Worm (Caenorhabditis elegans) whole organism, midembryonic: ENCODE measurements around the gene gst-22.

Experiments used
- flt-1 ChIP-seq: fragments of 200-800 bp; sonication (Bioruptor generic); IDR thresholded peaks from 2 replicates; pipeline ENCODE4 v1.3.6; 2022; ENCODE audit warnings: missing genetic modification characterization, missing compliant biosample characterization
- klf-2 ChIP-seq: fragments of 200-800 bp; sonication (Bioruptor generic); conservative IDR thresholded peaks from 2 replicates; pipeline ENCODE4 v1.3.6; 2022; ENCODE audit warnings: missing genetic modification reagents, missing genetic modification characterization, missing compliant biosample characterization
- med-1 ChIP-seq: sonication (generic microtip); optimal IDR thresholded peaks from 2 replicates; lab custom pipeline; 2017; ENCODE audit warnings: missing genetic modification characterization, mild to moderate bottlenecking, missing compliant biosample characterization, antibody characterized with exemption, missing genetic modification reagents; ENCODE audit not compliant: insufficient read depth
- tab-1 ChIP-seq: fragments of 200-800 bp; sonication (Bioruptor generic); IDR thresholded peaks from 2 replicates; pipeline ENCODE4 v1.3.6; 2022; ENCODE audit warnings: missing genetic modification characterization, missing compliant biosample characterization

DNA sequence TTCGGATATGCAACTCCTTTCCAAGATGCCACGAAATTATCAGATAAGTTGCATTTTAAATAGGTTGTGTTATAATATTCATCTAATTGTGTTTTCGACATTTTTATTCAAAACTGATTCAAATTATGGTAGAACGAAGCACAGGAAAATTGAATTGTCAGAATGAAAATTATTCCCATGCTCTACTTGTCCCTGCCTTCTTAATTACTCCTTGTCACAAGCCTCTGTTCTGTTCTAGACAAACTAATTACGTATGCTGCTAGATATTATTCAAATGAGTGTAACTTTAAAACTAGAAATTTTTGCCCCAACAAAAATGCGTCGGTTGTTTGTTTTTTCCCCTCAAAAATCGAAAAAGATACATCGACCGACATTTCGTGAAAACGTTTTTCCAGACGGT is 12.0 kb upstream of the gst-22 start, which contains the start of gene srh-104:
- TF ChIP-seq klf-2 (no peak), flt-1 (GFP tag; lab: Robert Waterston, UW) (no peak), tab-1 (GFP tag; lab: Robert Waterston, UW) (no peak), med-1 (GFP tag; lab: Kevin White, UChicago) (no peak)
